Worm (Caenorhabditis elegans) whole organism, late embryonic: ENCODE measurements around the gene rpl-16.

Experiments used
- C38D4.7 ChIP-seq: fragments of 200-800 bp; sonication (Bioruptor generic); optimal IDR thresholded peaks from 2 replicates; lab custom pipeline; 2018; ENCODE audit warnings: mild to moderate bottlenecking, missing genetic modification characterization, moderate library complexity, missing compliant biosample characterization
- K02D7.2 ChIP-seq: sonication (generic microtip); optimal IDR thresholded peaks from 2 replicates; lab custom pipeline; 2017; ENCODE audit warnings: mild to moderate bottlenecking, missing genetic modification characterization, missing compliant biosample characterization
- K09A11.1 ChIP-seq: sonication (generic microtip); optimal IDR thresholded peaks from 2 replicates; lab custom pipeline; 2017; ENCODE audit warnings: antibody characterized with exemption, mild to moderate bottlenecking, missing genetic modification characterization, missing compliant biosample characterization; ENCODE audit not compliant: insufficient read depth
- Y22D7AL.16 ChIP-seq: sonication (generic microtip); optimal IDR thresholded peaks from 2 replicates; lab custom pipeline; 2016; ENCODE audit warnings: missing genetic modification characterization, missing compliant biosample characterization
- ahr-1 ChIP-seq: sonication (generic microtip); optimal IDR thresholded peaks from 2 replicates; lab custom pipeline; 2016; ENCODE audit warnings: missing genetic modification characterization, missing compliant biosample characterization
- ceh-14 ChIP-seq: sonication (generic microtip); optimal IDR thresholded peaks from 2 replicates; lab custom pipeline; 2016; ENCODE audit warnings: missing genotype, missing genetic modification characterization, missing compliant biosample characterization
- ceh-18 ChIP-seq: sonication (generic microtip); optimal IDR thresholded peaks from 2 replicates; lab custom pipeline; 2016; ENCODE audit warnings: missing genetic modification characterization, missing compliant biosample characterization
- ceh-30 ChIP-seq: fragments of 150-350 bp; optimal IDR thresholded peaks from 2 replicates; lab custom pipeline; 2014; ENCODE audit warnings: missing biosample characterization, missing genetic modification characterization
- ceh-31 ChIP-seq: sonication (generic microtip); optimal IDR thresholded peaks from 2 replicates; lab custom pipeline; 2016; ENCODE audit warnings: missing genetic modification characterization, missing compliant biosample characterization
- ceh-45 ChIP-seq: fragments of 200-800 bp; sonication (Bioruptor generic); IDR thresholded peaks from 2 replicates; pipeline ENCODE4 v1.3.6; 2022; ENCODE audit warnings: missing genetic modification reagents, missing genetic modification characterization, missing compliant biosample characterization
- ceh-48 ChIP-seq: sonication (generic microtip); optimal IDR thresholded peaks from 2 replicates; lab custom pipeline; 2016; ENCODE audit warnings: missing genetic modification characterization, inconsistent platforms, missing compliant biosample characterization
- ceh-6 ChIP-seq: fragments of 200-800 bp; sonication (Bioruptor generic); optimal IDR thresholded peaks from 2 replicates; lab custom pipeline; 2018; ENCODE audit warnings: mild to moderate bottlenecking, missing genetic modification characterization, missing compliant biosample characterization
- dmd-4 ChIP-seq: sonication (generic microtip); optimal IDR thresholded peaks from 2 replicates; lab custom pipeline; 2016; ENCODE audit warnings: borderline replicate concordance, missing genetic modification characterization, missing compliant biosample characterization
- elt-2 ChIP-seq: sonication (generic microtip); optimal IDR thresholded peaks from 2 replicates; lab custom pipeline; 2016; ENCODE audit warnings: missing genetic modification reagents, missing genetic modification characterization, missing compliant biosample characterization
- elt-4 ChIP-seq: sonication (generic microtip); optimal IDR thresholded peaks from 2 replicates; lab custom pipeline; 2016; ENCODE audit warnings: missing genetic modification characterization, missing compliant biosample characterization
- fkh-6 ChIP-seq: sonication (generic microtip); optimal IDR thresholded peaks from 2 replicates; lab custom pipeline; 2016; ENCODE audit warnings: missing genetic modification characterization, missing compliant biosample characterization
- gmeb-2 ChIP-seq: sonication (generic microtip); optimal IDR thresholded peaks from 2 replicates; lab custom pipeline; 2016; ENCODE audit warnings: missing genetic modification characterization, inconsistent platforms, missing compliant biosample characterization
- hlh-6 ChIP-seq: sonication (generic microtip); optimal IDR thresholded peaks from 2 replicates; lab custom pipeline; 2016; ENCODE audit warnings: missing genotype, missing genetic modification characterization, missing compliant biosample characterization
- hlh-8 ChIP-seq: sonication (generic microtip); optimal IDR thresholded peaks from 2 replicates; lab custom pipeline; 2016; ENCODE audit warnings: missing genotype, missing genetic modification characterization, missing compliant biosample characterization
- lim-6 ChIP-seq: sonication (generic microtip); optimal IDR thresholded peaks from 2 replicates; lab custom pipeline; 2016; ENCODE audit warnings: missing genetic modification characterization, missing compliant biosample characterization
- lin-11 ChIP-seq: fragments of 200-800 bp; sonication (Bioruptor generic); optimal IDR thresholded peaks from 2 replicates; lab custom pipeline; 2018; ENCODE audit warnings: mild to moderate bottlenecking, missing genetic modification characterization, missing compliant biosample characterization
- npax-4 ChIP-seq: sonication (generic microtip); optimal IDR thresholded peaks from 2 replicates; lab custom pipeline; 2016; ENCODE audit warnings: missing genetic modification characterization, missing compliant biosample characterization
- pax-1 ChIP-seq: fragments of 150-350 bp; optimal IDR thresholded peaks from 2 replicates; lab custom pipeline; 2014; ENCODE audit warnings: missing biosample characterization, missing genetic modification characterization
- pha-2 ChIP-seq: sonication (generic microtip); optimal IDR thresholded peaks from 2 replicates; lab custom pipeline; 2017; ENCODE audit warnings: mild to moderate bottlenecking, missing genetic modification characterization, missing compliant biosample characterization
- pros-1 ChIP-seq: fragments of 150-350 bp; optimal IDR thresholded peaks from 2 replicates; lab custom pipeline; 2014; ENCODE audit warnings: missing biosample characterization, missing genetic modification reagents, missing genetic modification characterization
- ref-2 ChIP-seq: sonication (generic microtip); optimal IDR thresholded peaks from 2 replicates; lab custom pipeline; 2016; ENCODE audit warnings: missing genetic modification characterization, missing compliant biosample characterization
- sdc-2 ChIP-seq: sonication (generic microtip); optimal IDR thresholded peaks from 2 replicates; lab custom pipeline; 2016; ENCODE audit warnings: missing genotype, missing genetic modification characterization, missing compliant biosample characterization
- sox-2 ChIP-seq: fragments of 200-800 bp; sonication (Bioruptor generic); IDR thresholded peaks from 2 replicates; pipeline ENCODE4 v1.3.6; 2022; ENCODE audit warnings: missing genetic modification reagents, missing genetic modification characterization, missing compliant biosample characterization
- tbx-2 ChIP-seq: sonication (generic microtip); optimal IDR thresholded peaks from 2 replicates; lab custom pipeline; 2016; ENCODE audit warnings: missing genetic modification characterization, missing compliant biosample characterization
- unc-3 ChIP-seq, 2 experiments: fragments of 200-800 bp in 1 of 2; sonication (Bioruptor generic) in 1 of 2; sonication (generic microtip) in 1 of 2; conservative IDR thresholded peaks in 1 of 2; optimal IDR thresholded peaks in 1 of 2; 2 replicates each; pipeline versions ENCODE4 v1.3.6 to Lab custom; 2016 to 2022; ENCODE audit warnings: missing compliant biosample characterization in 2 of 2, missing genetic modification characterization in 2 of 2, missing genetic modification reagents in 1 of 2
- unc-42 ChIP-seq: sonication (generic microtip); optimal IDR thresholded peaks from 2 replicates; lab custom pipeline; 2016; ENCODE audit warnings: missing genotype, missing genetic modification characterization, missing compliant biosample characterization
- zip-5 ChIP-seq: sonication (generic microtip); optimal IDR thresholded peaks from 2 replicates; lab custom pipeline; 2016; ENCODE audit warnings: missing genetic modification characterization, missing compliant biosample characterization
- ztf-16 ChIP-seq: sonication (generic microtip); optimal IDR thresholded peaks from 2 replicates; lab custom pipeline; 2017; ENCODE audit warnings: missing genetic modification characterization, missing compliant biosample characterization

Gene rpl-16

DNA sequence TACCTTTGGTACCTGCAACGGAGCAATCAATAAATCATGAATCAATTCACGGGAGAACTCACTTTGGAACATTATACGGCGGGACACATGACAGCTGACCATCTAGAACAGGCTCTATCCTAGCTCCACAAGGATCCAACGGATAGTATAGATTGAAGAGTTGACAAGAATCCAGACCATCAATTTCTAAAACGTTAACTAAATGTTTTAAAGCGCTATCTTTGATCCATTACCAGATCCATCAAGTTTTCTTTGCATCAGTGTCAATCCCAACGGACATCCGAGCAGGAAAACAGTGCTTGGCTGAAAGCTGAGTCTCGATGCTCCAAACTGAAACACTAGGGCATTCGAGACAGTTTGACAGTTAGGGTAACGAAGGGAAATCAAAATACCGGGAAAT lies 20.0 kb upstream of the rpl-16 start:
- TF ChIP-seq ceh-18 (tag; lab: Kevin White, UChicago), result no peak
- TF ChIP-seq ceh-6 (GFP tag; lab: Kevin White, UChicago), result no peak
- TF ChIP-seq pha-2 (tag; lab: Kevin White, UChicago), result no peak
- TF ChIP-seq hlh-6 (tag; lab: Kevin White, UChicago), result no peak
- TF ChIP-seq tbx-2 (tag; lab: Kevin White, UChicago), result no peak
- no peak for TF ChIP-seq K02D7.2 (tag; lab: Kevin White, UChicago)
- no peak for TF ChIP-seq unc-42
- TF ChIP-seq ref-2 (tag; lab: Kevin White, UChicago), result no peak
- no peak for TF ChIP-seq C38D4.7 (GFP tag; lab: Kevin White, UChicago)
- TF ChIP-seq sdc-2 (tag; lab: Kevin White, UChicago), result no peak
- TF ChIP-seq ztf-16 (tag; lab: Kevin White, UChicago), result no peak
- no peak for TF ChIP-seq ceh-48 (tag; lab: Kevin White, UChicago)
- TF ChIP-seq K09A11.1, result no peak
- no peak for TF ChIP-seq npax-4
- TF ChIP-seq unc-3 (GFP tag; conservative IDR thresholded peaks at IDR 0.05; lab: Robert Waterston, UW), result no peak
- no peak for TF ChIP-seq unc-3 (tag; optimal IDR thresholded peaks at IDR 0.05; lab: Kevin White, UChicago)

DNA sequence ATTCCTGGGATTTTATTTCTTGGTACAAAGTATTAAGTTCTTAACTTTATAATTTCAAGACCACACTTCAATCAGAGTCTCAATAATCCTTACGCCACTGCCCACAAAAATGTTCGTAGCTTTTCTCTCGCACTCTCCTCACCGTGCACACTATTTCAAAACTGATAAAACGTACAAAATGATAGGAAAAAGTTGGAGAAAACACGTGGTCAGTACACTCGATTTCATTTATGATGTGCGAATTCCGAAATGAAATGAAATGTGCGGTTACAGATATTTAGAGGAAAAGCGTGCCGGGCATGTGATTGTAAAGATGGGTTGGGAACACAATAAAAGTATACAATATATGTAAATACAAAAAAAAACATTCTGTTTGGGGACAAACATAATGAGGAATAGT lies 17.0 kb upstream of the rpl-16 start:
- no peak for TF ChIP-seq K02D7.2 (tag; lab: Kevin White, UChicago)
- TF ChIP-seq elt-2 (tag; lab: Kevin White, UChicago), result peak; percentile 23
- TF ChIP-seq fkh-6 (tag; lab: Kevin White, UChicago), result no peak
- no peak for TF ChIP-seq ceh-30
- TF ChIP-seq ahr-1 (tag; lab: Kevin White, UChicago), result no peak
- no peak for TF ChIP-seq gmeb-2 (tag; lab: Kevin White, UChicago)
- no peak for TF ChIP-seq dmd-4 (tag; lab: Kevin White, UChicago)
- TF ChIP-seq, all 69 proteins: peak for 1

ce11 chrIII:3519505-3519904 lies 16.1 kb upstream of the rpl-16 start, which contains the start of gene hmit-1.3:
Gene hmit-1.3, minus strand, starts transcription at chrIII:3519607.
- TF ChIP-seq sdc-2 (tag; lab: Kevin White, UChicago) (no peak), ceh-31 (no peak), zip-5 (tag; lab: Kevin White, UChicago) (no peak), ref-2 (tag; lab: Kevin White, UChicago) (no peak), ceh-45 (GFP tag; lab: Robert Waterston, UW) (no peak), C38D4.7 (GFP tag; lab: Kevin White, UChicago) (no peak), fkh-6 (tag; lab: Kevin White, UChicago) (no peak), pros-1 (tag; lab: Kevin White, UChicago) (no peak), hlh-8 (tag; lab: Kevin White, UChicago) (no peak), lin-11 (tag; lab: Kevin White, UChicago) (no peak), lim-6 (tag; lab: Kevin White, UChicago) (no peak)

DNA sequence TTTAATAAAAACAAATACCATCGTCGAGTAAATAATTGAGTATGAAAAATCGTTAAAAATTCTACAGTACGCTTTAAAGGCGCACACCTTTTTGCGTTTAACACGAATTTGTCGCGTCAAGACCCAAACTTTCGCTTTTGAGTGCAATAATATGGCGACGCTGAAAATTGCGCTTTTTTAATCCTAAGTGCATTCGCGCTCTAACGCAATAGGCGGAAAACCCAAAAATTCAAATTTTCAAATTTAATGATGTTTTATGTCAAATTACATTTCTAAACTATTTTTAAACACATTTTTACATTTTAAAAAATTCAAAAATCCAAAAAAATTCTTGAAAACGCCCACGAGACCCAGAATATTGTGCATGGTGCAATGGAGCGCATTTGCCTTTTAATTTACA lies 8.4 kb upstream of the rpl-16 start:
- TF ChIP-seq Y22D7AL.16 (tag; lab: Kevin White, UChicago) (no peak), sox-2 (no peak), elt-4 (tag; lab: Kevin White, UChicago) (no peak), ceh-14 (tag; lab: Kevin White, UChicago) (no peak)

DNA sequence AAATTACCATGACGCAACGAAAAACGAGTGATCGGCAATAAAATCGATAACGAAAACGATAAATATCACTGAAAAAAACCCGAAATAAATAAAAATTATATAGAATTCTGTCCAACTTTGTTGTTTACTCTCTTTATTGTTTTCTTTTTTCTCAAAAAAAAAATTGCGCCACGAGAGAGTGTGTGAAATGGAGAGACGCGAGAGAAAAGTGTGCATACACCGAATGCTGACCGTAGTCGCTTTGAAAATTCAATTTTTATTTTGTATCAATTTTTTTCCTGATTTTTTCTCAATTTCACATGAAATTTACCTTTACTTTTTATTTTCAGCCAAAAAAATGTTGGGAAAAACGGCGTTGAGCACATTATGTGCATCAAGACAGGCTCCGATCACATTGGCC lies 6.5 kb upstream of the rpl-16 start, which contains the start of the genes M01F1.4 and mrpl-35:
Gene M01F1.4, minus strand, starts transcription at position 126 of the 400 bp plus-strand sequence.
Gene mrpl-35, plus strand, starts transcription at position 330 of the 400 bp plus-strand sequence.
- peak; percentile 35 for TF ChIP-seq unc-42
- no peak for TF ChIP-seq pax-1 (tag; lab: Kevin White, UChicago)
- no peak for TF ChIP-seq ceh-48 (tag; lab: Kevin White, UChicago)
